Fruit fly (Drosophila melanogaster): ENCODE results near the gene CG13760.

Gene CG13760

DNA sequence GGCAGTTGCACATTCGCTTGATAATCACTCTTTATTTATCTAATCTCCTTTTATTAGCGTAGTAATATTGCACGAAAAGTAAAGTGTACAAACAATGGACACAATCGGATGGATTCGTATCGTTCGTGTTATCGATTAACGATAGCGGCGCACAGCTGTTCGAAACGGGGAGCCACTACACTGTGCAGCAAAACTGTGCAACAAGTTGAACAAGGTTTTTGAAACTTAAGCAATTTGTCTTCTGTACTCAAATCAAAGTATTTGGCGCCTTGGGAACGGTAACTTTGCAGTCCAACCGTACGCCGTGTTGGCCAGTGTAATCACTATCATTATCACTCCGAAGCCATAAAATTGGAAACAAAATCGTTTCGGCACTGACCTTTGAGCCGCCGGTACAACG lies 34.2 kb upstream of the CG13760 start, which contains the start of the genes Tsp3A and Seipin (continued):
- TF ChIP-seq Mrtf (GFP tag; IDR thresholded peaks at IDR 0.05) (peak; percentile 87), odd (GFP tag; optimal IDR thresholded peaks at IDR 0.05) (no peak), org-1 (GFP tag; optimal IDR thresholded peaks at IDR 0.05) (peak; percentile 83), CG14667 (GFP tag; IDR thresholded peaks at IDR 0.05) (peak; percentile 76), eve (GFP tag; optimal IDR thresholded peaks at IDR 0.05) (no peak), CG12769 (tag; optimal IDR thresholded peaks at IDR 0.05) (no peak), Kr (GFP tag; optimal IDR thresholded peaks at IDR 0.05) (no peak), Sox102F (GFP tag; optimal IDR thresholded peaks at IDR 0.05) (peak; percentile 80), CG15514 (GFP tag; optimal IDR thresholded peaks at IDR 0.05) (peak; percentile 87), Sry-δ (GFP tag; optimal IDR thresholded peaks at IDR 0.05) (peak; percentile 59), CG32767 (GFP tag; IDR thresholded peaks at IDR 0.05) (peak; percentile 78), PHDP (tag; optimal IDR thresholded peaks at IDR 0.05) (peak; percentile 83), E2f1 (GFP tag; IDR thresholded peaks at IDR 0.05) (peak; percentile 88), luna (GFP tag; optimal IDR thresholded peaks at IDR 0.05) (peak; percentile 60), CG42726 (GFP tag; IDR thresholded peaks at IDR 0.05; ENCODE audit: partially characterized antibody) (no peak), CG1792 (GFP tag; optimal IDR thresholded peaks at IDR 0.05) (peak; percentile 74), C15 (GFP tag; IDR thresholded peaks at IDR 0.05) (peak; percentile 62; the same call in 1 of the 3 replicates), Dek (tag; optimal IDR thresholded peaks at IDR 0.05) (peak; percentile 88), nmo (GFP tag; optimal IDR thresholded peaks at IDR 0.05) (peak; percentile 80), pros (GFP tag; optimal IDR thresholded peaks at IDR 0.05) (no peak), ttk (GFP tag; IDR thresholded peaks at IDR 0.05) (peak; percentile 85), jumu (GFP tag; optimal IDR thresholded peaks at IDR 0.05) (peak; percentile 60), zfh2 (GFP tag; optimal IDR thresholded peaks at IDR 0.05) (peak; percentile 85), ATbp (GFP tag; optimal IDR thresholded peaks at IDR 0.05) (peak; percentile 57), mld (GFP tag; IDR thresholded peaks at IDR 0.05; ENCODE audit: partially characterized antibody) (0 out of 3 replicates have a peak, but pooled peaks have one; percentile 21), hkb (optimal IDR thresholded peaks at IDR 0.05) (no peak), hkb (GFP tag; IDR thresholded peaks at IDR 0.05) (peak; percentile 90), ro (GFP tag; IDR thresholded peaks at IDR 0.05) (peak; percentile 6; the same call in 1 of the 2 replicates), CG12659 (GFP tag; optimal IDR thresholded peaks at IDR 0.05) (peak; percentile 88), chm (GFP tag; IDR thresholded peaks at IDR 0.05) (peak; percentile 93), ab (GFP tag; optimal IDR thresholded peaks at IDR 0.05) (no peak), wdn (GFP tag; IDR thresholded peaks at IDR 0.05) (peak; percentile 83), CG2678 (tag; optimal IDR thresholded peaks at IDR 0.05) (peak; percentile 91), dmrt11E (tag; optimal IDR thresholded peaks at IDR 0.05) (peak; percentile 58), dimm (GFP tag; IDR thresholded peaks at IDR 0.05) (peak; percentile 22; the same call in 1 of the 2 replicates), wor (GFP tag; IDR thresholded peaks at IDR 0.05) (peak; percentile 53), NfI (GFP tag; optimal IDR thresholded peaks at IDR 0.05) (peak; percentile 84), abd-A (tag; optimal IDR thresholded peaks at IDR 0.05) (no peak), CG7372 (GFP tag; IDR thresholded peaks at IDR 0.05) (peak; percentile 87), tio (GFP tag; optimal IDR thresholded peaks at IDR 0.05) (no peak), Oli (tag; optimal IDR thresholded peaks at IDR 0.05) (peak; percentile 78), pzg (GFP tag; optimal IDR thresholded peaks at IDR 0.05) (peak; percentile 48), CG15696 (tag; optimal IDR thresholded peaks at IDR 0.05) (peak; percentile 36), Spps (tag; optimal IDR thresholded peaks at IDR 0.05) (no peak), CG4820 (GFP tag; optimal IDR thresholded peaks at IDR 0.05) (peak; percentile 73), CG13894 (tag; optimal IDR thresholded peaks at IDR 0.05) (peak; percentile 81), CG14014 (GFP tag; IDR thresholded peaks at IDR 0.05) (peak; percentile 90), CG6175 (GFP tag; IDR thresholded peaks at IDR 0.05) (peak; percentile 80; the same call in 2 of the 3 replicates), Med (GFP tag) (peak; percentile 99), CG8478 (optimal IDR thresholded peaks at IDR 0.05) (no peak), CG9437 (GFP tag; optimal IDR thresholded peaks at IDR 0.05) (peak; percentile 52)

All from whole organism, embryonic.